Fruit fly (Drosophila melanogaster): ENCODE measurements around the gene CG7990.

- TF ChIP-seq CG14711 (tag; optimal IDR thresholded peaks at IDR 0.05), result no peak
- no peak for TF ChIP-seq kay (GFP tag; ENCODE audit: borderline replicate concordance)
- TF ChIP-seq pad (GFP tag; optimal IDR thresholded peaks at IDR 0.05), result no peak
- no peak for TF ChIP-seq Crg-1 (GFP tag; optimal IDR thresholded peaks at IDR 0.05)
- TF ChIP-seq CG33017 (tag; optimal IDR thresholded peaks at IDR 0.05), result no peak
- TF ChIP-seq cnc (optimal IDR thresholded peaks at IDR 0.05), result no peak
- TF ChIP-seq CG7045 (GFP tag; optimal IDR thresholded peaks at IDR 0.05), result no peak
- TF ChIP-seq Clk (GFP tag; optimal IDR thresholded peaks at IDR 0.05), result no peak
These were observed 18.6 kb upstream of the CG7990 start, which contains the start of gene CG7884 for dm6 chrX:19220415-19220814.
